Fruit fly (Drosophila melanogaster) whole organism, embryonic: ENCODE results near the gene Tis11.
A peak's percentile ranks its signal among the peaks of the same experiment; 100 is the strongest.

ENCODE experiments used
- ATbp ChIP-seq: fragments of 200-800 bp; sonication (Bioruptor generic); optimal IDR thresholded peaks from 2 replicates; lab custom pipeline; 2017; ENCODE audit warnings: missing biosample characterization, mild to moderate bottlenecking, missing genetic modification characterization, missing genetic modification reagents
- CG10565 ChIP-seq: fragments of 200-800 bp; sonication (Bioruptor generic); optimal IDR thresholded peaks from 3 replicates; lab custom pipeline; 2016; ENCODE audit warnings: missing biosample characterization, mild to moderate bottlenecking, missing genetic modification characterization
- CG10979 ChIP-seq: fragments of 200-800 bp; sonication (Bioruptor generic); optimal IDR thresholded peaks from 2 replicates; lab custom pipeline; 2018; ENCODE audit warnings: missing biosample characterization, mild to moderate bottlenecking, missing genetic modification characterization, moderate library complexity
- CG11504 ChIP-seq: fragments of 200-800 bp; sonication (Bioruptor generic); optimal IDR thresholded peaks from 3 replicates; lab custom pipeline; 2019; ENCODE audit warnings: missing biosample characterization, mild to moderate bottlenecking, missing genetic modification characterization, moderate library complexity
- CG11723 ChIP-seq: fragments of 200-800 bp; sonication (Bioruptor generic); optimal IDR thresholded peaks from 2 replicates; lab custom pipeline; 2017; ENCODE audit warnings: missing biosample characterization, mild to moderate bottlenecking, missing genetic modification characterization
- CG13123 ChIP-seq: fragments of 200-800 bp; sonication (Bioruptor generic); optimal IDR thresholded peaks from 2 replicates; lab custom pipeline; 2016; ENCODE audit warnings: missing biosample characterization, missing genetic modification characterization
- CG14441 ChIP-seq: fragments of 200-800 bp; sonication (Bioruptor generic); IDR thresholded peaks from 2 replicates; pipeline ENCODE4 v1.3.6; 2022; ENCODE audit warnings: missing biosample characterization, missing genetic modification characterization
- CG17328 ChIP-seq: fragments of 200-800 bp; sonication (Bioruptor generic); IDR thresholded peaks from 2 replicates; pipeline ENCODE4 v1.3.6; 2022; ENCODE audit warnings: missing biosample characterization, missing genetic modification characterization
- CG17912 ChIP-seq: fragments of 200-800 bp; sonication (Bioruptor generic); optimal IDR thresholded peaks from 2 replicates; lab custom pipeline; 2018; ENCODE audit warnings: missing biosample characterization, mild to moderate bottlenecking, missing genetic modification characterization
- CG18764 ChIP-seq: fragments of 200-800 bp; sonication (Bioruptor generic); optimal IDR thresholded peaks from 3 replicates; lab custom pipeline; 2016; ENCODE audit warnings: missing biosample characterization, missing genetic modification characterization
- CG31388 ChIP-seq: fragments of 200-800 bp; sonication (Bioruptor generic); optimal IDR thresholded peaks from 2 replicates; lab custom pipeline; 2016; ENCODE audit warnings: missing biosample characterization, missing genetic modification characterization
- CG3726 ChIP-seq: fragments of 200-800 bp; sonication (Bioruptor generic); IDR thresholded peaks from 3 replicates; pipeline ENCODE4, ENCODE4 v1.3.6; 2022; ENCODE audit warnings: missing biosample characterization, missing genetic modification characterization
- CG3847 ChIP-seq: fragments of 200-800 bp; sonication (Bioruptor generic); IDR thresholded peaks from 2 replicates; pipeline ENCODE4 v1.3.6; 2022; ENCODE audit warnings: missing biosample characterization, missing genetic modification characterization
- CG4360 ChIP-seq: fragments of 200-800 bp; sonication (Bioruptor generic); IDR thresholded peaks from 2 replicates; pipeline ENCODE4 v1.3.6; 2022; ENCODE audit warnings: missing biosample characterization, missing genetic modification characterization
- CG6175 ChIP-seq: fragments of 200-800 bp; sonication (Bioruptor generic); IDR thresholded peaks from 3 replicates; pipeline ENCODE4 v1.3.6; 2022; ENCODE audit warnings: missing biosample characterization, missing genetic modification characterization
- CG7745 ChIP-seq: fragments of 200-800 bp; sonication (Bioruptor generic); optimal IDR thresholded peaks from 2 replicates; lab custom pipeline; 2018; ENCODE audit warnings: missing biosample characterization, mild to moderate bottlenecking, missing genetic modification characterization, moderate library complexity
- CG8359 ChIP-seq: fragments of 200-800 bp; sonication (Bioruptor generic); optimal IDR thresholded peaks from 2 replicates; lab custom pipeline; 2017; ENCODE audit warnings: missing biosample characterization, mild to moderate bottlenecking, missing genetic modification characterization, borderline replicate concordance
- CG9215 ChIP-seq: fragments of 200-800 bp; sonication (Bioruptor generic); IDR thresholded peaks from 2 replicates; pipeline ENCODE4 v1.3.6; 2022; ENCODE audit warnings: missing biosample characterization, missing genetic modification characterization
- CG9876 ChIP-seq: fragments of 200-800 bp; sonication (Bioruptor generic); optimal IDR thresholded peaks from 2 replicates; lab custom pipeline; 2016; ENCODE audit warnings: missing biosample characterization, missing genetic modification characterization
- Camta ChIP-seq: fragments of 200-800 bp; sonication (Bioruptor generic); optimal IDR thresholded peaks from 2 replicates; lab custom pipeline; 2016; ENCODE audit warnings: missing biosample characterization, missing genetic modification characterization
- CoRest ChIP-seq: fragments of 200-800 bp; sonication (Bioruptor generic); optimal IDR thresholded peaks from 3 replicates; lab custom pipeline; 2018; ENCODE audit warnings: missing biosample characterization, mild to moderate bottlenecking, missing genetic modification characterization, moderate library complexity
- E2f2 ChIP-seq: fragments of 200-800 bp; sonication (Bioruptor generic); IDR thresholded peaks from 2 replicates; pipeline ENCODE4 v1.3.6; 2022; ENCODE audit warnings: missing biosample characterization, missing genetic modification characterization
- ERR ChIP-seq: fragments of 200-800 bp; sonication (Bioruptor generic); optimal IDR thresholded peaks from 2 replicates; lab custom pipeline; 2016; ENCODE audit warnings: missing biosample characterization, missing genetic modification characterization
- HLHmδ ChIP-seq: fragments of 200-800 bp; sonication (Bioruptor generic); optimal IDR thresholded peaks from 2 replicates; lab custom pipeline; 2018; ENCODE audit warnings: missing biosample characterization, mild to moderate bottlenecking, missing genetic modification characterization, moderate library complexity
- Hey ChIP-seq: fragments of 200-800 bp; sonication (Bioruptor generic); optimal IDR thresholded peaks from 3 replicates; lab custom pipeline; 2018; ENCODE audit warnings: missing biosample characterization, mild to moderate bottlenecking, missing genetic modification characterization
- HmgD ChIP-seq: fragments of 200-800 bp; sonication (Bioruptor generic); optimal IDR thresholded peaks from 3 replicates; lab custom pipeline; 2016; ENCODE audit warnings: missing biosample characterization, missing genetic modification characterization
- HmgZ ChIP-seq: fragments of 200-800 bp; sonication (Bioruptor generic); optimal IDR thresholded peaks from 2 replicates; lab custom pipeline; 2018; ENCODE audit warnings: missing biosample characterization, mild to moderate bottlenecking, missing genetic modification characterization
- MBD-R2 ChIP-seq: fragments of 200-800 bp; sonication (Bioruptor generic); IDR thresholded peaks from 2 replicates; pipeline ENCODE4 v1.3.6; 2022; ENCODE audit warnings: missing biosample characterization, missing genetic modification characterization
- MTF-1 ChIP-seq: fragments of 200-800 bp; sonication (Bioruptor generic); optimal IDR thresholded peaks from 2 replicates; lab custom pipeline; 2018; ENCODE audit warnings: missing biosample characterization, mild to moderate bottlenecking, missing genetic modification characterization, borderline replicate concordance
- Oli ChIP-seq: fragments of 200-800 bp; sonication (Bioruptor generic); optimal IDR thresholded peaks from 2 replicates; lab custom pipeline; 2018; ENCODE audit warnings: missing biosample characterization, mild to moderate bottlenecking, missing genetic modification characterization, moderate library complexity
- Pdp1 ChIP-seq, 2 experiments: fragments of 200-800 bp; sonication (Bioruptor generic); optimal IDR thresholded peaks; 3 replicates each; lab custom pipeline; 2016; ENCODE audit warnings: missing biosample characterization in 2 of 2, missing genetic modification characterization in 2 of 2, mild to moderate bottlenecking in 1 of 2, moderate library complexity in 1 of 2
- Stat92E ChIP-seq, 3 experiments: fragments of >200 bp in 2 of 3; fragments of 200-800 bp in 1 of 3; sonication (Bioruptor generic) in 1 of 3; optimal IDR thresholded peaks; 2 replicates each; lab custom pipeline; 2017 to 2019; ENCODE audit warnings: missing biosample characterization in 3 of 3, missing genetic modification characterization in 3 of 3, mild to moderate bottlenecking in 1 of 3, moderate library complexity in 1 of 3
- TFAM ChIP-seq: fragments of 200-800 bp; sonication (Bioruptor generic); optimal IDR thresholded peaks from 2 replicates; lab custom pipeline; 2017; ENCODE audit warnings: missing biosample characterization, missing genetic modification characterization, inconsistent platforms
- amos ChIP-seq: fragments of 200-800 bp; sonication (Bioruptor generic); IDR thresholded peaks from 2 replicates; pipeline ENCODE4 v1.3.6; 2022; ENCODE audit warnings: missing biosample characterization, missing genetic modification characterization; ENCODE audit not compliant: partially characterized antibody
- btn ChIP-seq: fragments of 200-800 bp; sonication (Bioruptor generic); optimal IDR thresholded peaks from 2 replicates; lab custom pipeline; 2016; ENCODE audit warnings: missing biosample characterization, missing genetic modification characterization
- chm ChIP-seq: fragments of 200-800 bp; sonication (Bioruptor generic); IDR thresholded peaks from 2 replicates; pipeline ENCODE4 v1.3.6; 2022; ENCODE audit warnings: missing biosample characterization, missing genetic modification characterization
- corto ChIP-seq: fragments of 200-800 bp; sonication (Bioruptor generic); optimal IDR thresholded peaks from 2 replicates; lab custom pipeline; 2016; ENCODE audit warnings: missing biosample characterization, mild to moderate bottlenecking, missing genetic modification characterization, moderate library complexity
- danr ChIP-seq: fragments of 200-800 bp; sonication (Bioruptor generic); IDR thresholded peaks from 2 replicates; pipeline ENCODE4 v1.3.6; 2022; ENCODE audit warnings: missing biosample characterization, missing genetic modification characterization
- dmrt11E ChIP-seq: fragments of 200-800 bp; sonication (Bioruptor generic); optimal IDR thresholded peaks from 3 replicates; lab custom pipeline; 2018; ENCODE audit warnings: missing biosample characterization, mild to moderate bottlenecking, missing genetic modification characterization, moderate library complexity
- grn ChIP-seq: fragments of 200-800 bp; sonication (Bioruptor generic); optimal IDR thresholded peaks from 3 replicates; lab custom pipeline; 2017; ENCODE audit warnings: missing biosample characterization, missing genetic modification characterization
- ham ChIP-seq: fragments of 200-800 bp; sonication (Bioruptor generic); IDR thresholded peaks from 2 replicates; pipeline ENCODE4 v1.3.6; 2022; ENCODE audit warnings: missing biosample characterization, missing genetic modification characterization
- maf-S ChIP-seq: fragments of 200-800 bp; sonication (Bioruptor generic); optimal IDR thresholded peaks from 2 replicates; lab custom pipeline; 2016; ENCODE audit warnings: missing biosample characterization, missing genetic modification characterization
- nau ChIP-seq: fragments of 200-800 bp; sonication (Bioruptor generic); optimal IDR thresholded peaks from 3 replicates; lab custom pipeline; 2017; ENCODE audit warnings: missing biosample characterization, mild to moderate bottlenecking, missing genetic modification characterization, missing genetic modification reagents
- phol ChIP-seq: fragments of 200-800 bp; sonication (Bioruptor generic); optimal IDR thresholded peaks from 3 replicates; lab custom pipeline; 2018; ENCODE audit warnings: missing biosample characterization, mild to moderate bottlenecking, missing genetic modification characterization, moderate library complexity
- pita ChIP-seq: fragments of 200-800 bp; sonication (Bioruptor generic); optimal IDR thresholded peaks from 2 replicates; lab custom pipeline; 2017; ENCODE audit warnings: missing biosample characterization, mild to moderate bottlenecking, missing genetic modification characterization
- pnt ChIP-seq: fragments of 200-800 bp; sonication (Bioruptor generic); optimal IDR thresholded peaks from 3 replicates; lab custom pipeline; 2016; ENCODE audit warnings: missing biosample characterization, missing genetic modification characterization
- salm ChIP-seq: fragments of 200-800 bp; sonication (Bioruptor generic); optimal IDR thresholded peaks from 2 replicates; lab custom pipeline; 2018; ENCODE audit warnings: missing biosample characterization, mild to moderate bottlenecking, missing genetic modification characterization
- trem ChIP-seq: fragments of 200-800 bp; optimal IDR thresholded peaks from 3 replicates; lab custom pipeline; 2019; ENCODE audit warnings: missing biosample characterization, mild to moderate bottlenecking, missing genetic modification characterization, moderate library complexity
- usp ChIP-seq: fragments of >200 bp; optimal IDR thresholded peaks from 2 replicates; lab custom pipeline; 2017; ENCODE audit warnings: missing biosample characterization, missing genetic modification characterization
- zf30C ChIP-seq: fragments of 200-800 bp; sonication (Bioruptor generic); optimal IDR thresholded peaks from 3 replicates; lab custom pipeline; 2018; ENCODE audit warnings: missing biosample characterization, mild to moderate bottlenecking, missing genetic modification characterization

The Tis11 gene

DNA sequence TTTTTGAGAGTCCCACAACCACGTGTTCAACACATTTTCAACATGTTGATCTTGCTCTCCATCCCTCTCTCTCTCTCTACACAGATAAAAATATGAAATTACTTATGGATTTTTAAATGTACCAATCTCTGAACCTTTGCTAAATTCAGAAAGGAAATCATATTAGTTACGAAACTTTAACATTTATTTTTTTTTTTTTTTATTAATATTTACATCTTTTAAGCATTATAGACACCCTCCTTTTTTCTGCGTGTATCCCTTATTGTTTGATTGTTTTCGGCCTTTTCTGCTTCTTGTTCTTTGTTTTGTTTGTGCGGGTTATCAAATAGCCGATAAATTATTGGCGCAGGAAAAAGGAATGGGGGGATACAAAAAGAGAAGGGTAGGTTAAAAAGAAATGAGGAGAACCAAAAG is 7.3 kb downstream of the Tis11 start (continued):
- peak in 1 of 3 experiments; percentile 91 for TF ChIP-seq Stat92E (GFP tag; optimal IDR thresholded peaks at IDR 0.05; lab: Kevin White, UChicago)
- TF ChIP-seq CG3847 (GFP tag; lab: Robert Waterston, UW), result peak; percentile 96
- TF ChIP-seq Hey (tag; lab: Kevin White, UChicago), result peak; percentile 39
- TF ChIP-seq phol (tag; lab: Kevin White, UChicago), result peak; percentile 96
- TF ChIP-seq ham (GFP tag; lab: Robert Waterston, UW), result peak; percentile 86; the same call in 1 of the 2 replicates
- TF ChIP-seq CG4360 (GFP tag; lab: Robert Waterston, UW), result peak; percentile 61
- TF ChIP-seq CG13123 (GFP tag; lab: Kevin White, UChicago), result peak; percentile 83
- peak; percentile 96 for TF ChIP-seq Oli (tag; lab: Kevin White, UChicago)
- TF ChIP-seq HmgZ, result peak; percentile 92
- peak; percentile 71 for TF ChIP-seq TFAM (GFP tag; lab: Kevin White, UChicago)
- TF ChIP-seq CG10565 (GFP tag; lab: Kevin White, UChicago), result peak; percentile 78
- peak; percentile 92 for TF ChIP-seq CG7745 (tag; lab: Kevin White, UChicago)
- TF ChIP-seq CG14441 (GFP tag; lab: Robert Waterston, UW), result peak; percentile 93
- TF ChIP-seq CG9215 (GFP tag; lab: Robert Waterston, UW), result peak; percentile 93
- TF ChIP-seq CoRest, result peak; percentile 98
- TF ChIP-seq chm (GFP tag; lab: Robert Waterston, UW), result peak; percentile 94
- peak; percentile 78 for TF ChIP-seq pnt (GFP tag; lab: Kevin White, UChicago)
- TF ChIP-seq btn (GFP tag; lab: Kevin White, UChicago), result peak; percentile 49
- TF ChIP-seq corto (GFP tag; lab: Kevin White, UChicago), result peak; percentile 90
- peak; percentile 92 for TF ChIP-seq MTF-1 (GFP tag; lab: Kevin White, UChicago)
- TF ChIP-seq CG11504 (tag; lab: Kevin White, UChicago), result peak; percentile 96
- peak; percentile 70 for TF ChIP-seq nau (GFP tag; lab: Kevin White, UChicago)
- TF ChIP-seq grn (GFP tag; lab: Kevin White, UChicago), result peak; percentile 37
- peak; percentile 92 for TF ChIP-seq CG6175 (GFP tag; lab: Robert Waterston, UW)
- TF ChIP-seq Pdp1 (GFP tag; optimal IDR thresholded peaks at IDR 0.05; lab: Kevin White, UChicago), result peak; percentile 46 to 70
- peak; percentile 92; the same call in 1 of the 3 replicates for TF ChIP-seq CG3726 (GFP tag; lab: Robert Waterston, UW)
- TF ChIP-seq CG31388 (GFP tag; lab: Kevin White, UChicago), result peak; percentile 78
- TF ChIP-seq danr, result peak; percentile 90
- TF ChIP-seq pita (GFP tag; lab: Kevin White, UChicago), result no peak
- peak; percentile 80 for TF ChIP-seq CG8359 (GFP tag; lab: Kevin White, UChicago)
- peak; percentile 90 for TF ChIP-seq MBD-R2 (GFP tag; lab: Robert Waterston, UW)
- TF ChIP-seq CG9876 (GFP tag; lab: Kevin White, UChicago), result peak; percentile 53
- peak; percentile 97 for TF ChIP-seq CG17328
- TF ChIP-seq CG17912 (GFP tag; lab: Kevin White, UChicago), result peak; percentile 68
- peak; percentile 86 for TF ChIP-seq Camta (GFP tag; lab: Kevin White, UChicago)
- TF ChIP-seq CG10979 (tag; lab: Kevin White, UChicago), result peak; percentile 98
- TF ChIP-seq maf-S (GFP tag; lab: Kevin White, UChicago), result peak; percentile 70
- TF ChIP-seq usp (GFP tag; lab: Kevin White, UChicago), result no peak
- TF ChIP-seq amos (GFP tag; lab: Robert Waterston, UW), result no peak
- TF ChIP-seq salm (tag; lab: Kevin White, UChicago), result peak; percentile 95
- TF ChIP-seq HmgD (GFP tag; lab: Kevin White, UChicago), result no peak
- peak; percentile 77 for TF ChIP-seq ERR (GFP tag; lab: Kevin White, UChicago)
- TF ChIP-seq zf30C, result peak; percentile 99
- TF ChIP-seq dmrt11E, result peak; percentile 99
- peak; percentile 82 for TF ChIP-seq CG11723 (GFP tag; lab: Kevin White, UChicago)
- peak; percentile 91 for TF ChIP-seq CG18764 (GFP tag; lab: Kevin White, UChicago)
- TF ChIP-seq ATbp (GFP tag; lab: Kevin White, UChicago), result peak; percentile 90
- peak; percentile 96 for TF ChIP-seq trem (tag; lab: Kevin White, UChicago)
- TF ChIP-seq E2f2 (GFP tag; lab: Robert Waterston, UW), result peak; percentile 76
- TF ChIP-seq HLHmδ (GFP tag; lab: Kevin White, UChicago), result no peak
